Fruit fly (Drosophila melanogaster) whole organism, adult: ENCODE results near the gene CG33128.

Experiments
- CG11617 ChIP-seq: fragments of 200-800 bp; sonication (Bioruptor generic); optimal IDR thresholded peaks from 2 replicates; lab custom pipeline; 2017; ENCODE audit warnings: mild to moderate bottlenecking, missing biosample characterization, missing genetic modification reagents, missing genetic modification characterization
- CG12768 ChIP-seq: fragments of 200-800 bp; sonication (Bioruptor generic); optimal IDR thresholded peaks from 2 replicates; lab custom pipeline; 2017; ENCODE audit warnings: missing biosample characterization, missing genetic modification characterization, mild to moderate bottlenecking, moderate library complexity, missing genetic modification reagents
- CG14711 ChIP-seq: fragments of 200-800 bp; sonication (Bioruptor generic); optimal IDR thresholded peaks from 2 replicates; lab custom pipeline; 2018; ENCODE audit warnings: missing biosample characterization, mild to moderate bottlenecking, missing genetic modification characterization, moderate library complexity
- CG1620 ChIP-seq: fragments of 200-800 bp; sonication (Bioruptor generic); optimal IDR thresholded peaks from 2 replicates; lab custom pipeline; 2016; ENCODE audit warnings: missing biosample characterization, missing genetic modification characterization
- CG33017 ChIP-seq: fragments of 200-800 bp; sonication (Bioruptor generic); optimal IDR thresholded peaks from 2 replicates; lab custom pipeline; 2018; ENCODE audit warnings: missing biosample characterization, mild to moderate bottlenecking, missing genetic modification characterization, moderate library complexity
- CG5204 ChIP-seq: fragments of 200-800 bp; sonication (Bioruptor generic); optimal IDR thresholded peaks from 2 replicates; lab custom pipeline; 2016; ENCODE audit warnings: missing biosample characterization, missing genetic modification characterization
- CG7045 ChIP-seq: fragments of 200-800 bp; sonication (Bioruptor generic); optimal IDR thresholded peaks from 2 replicates; lab custom pipeline; 2017; ENCODE audit warnings: missing biosample characterization, mild to moderate bottlenecking, missing genetic modification characterization
- CG7101 ChIP-seq: fragments of 200-800 bp; sonication (Bioruptor generic); optimal IDR thresholded peaks from 2 replicates; lab custom pipeline; 2018; ENCODE audit warnings: missing biosample characterization, mild to moderate bottlenecking, missing genetic modification characterization, moderate library complexity
- Clk ChIP-seq: fragments of 200-800 bp; sonication (Bioruptor generic); optimal IDR thresholded peaks from 2 replicates; lab custom pipeline; 2017; ENCODE audit warnings: missing biosample characterization, missing genetic modification characterization
- Crg-1 ChIP-seq: fragments of 200-800 bp; sonication (Bioruptor generic); optimal IDR thresholded peaks from 2 replicates; lab custom pipeline; 2016; ENCODE audit warnings: missing biosample characterization, missing genetic modification characterization
- Hr96 ChIP-seq: fragments of 200-800 bp; sonication (Bioruptor generic); optimal IDR thresholded peaks from 2 replicates; lab custom pipeline; 2016; ENCODE audit warnings: missing biosample characterization, missing genetic modification characterization
- Mnt ChIP-seq: fragments of 200-800 bp; sonication (Bioruptor generic); optimal IDR thresholded peaks from 2 replicates; lab custom pipeline; 2016; ENCODE audit warnings: missing biosample characterization, mild to moderate bottlenecking, missing genetic modification characterization
- bab1 ChIP-seq: fragments of 200-800 bp; sonication (Bioruptor generic); optimal IDR thresholded peaks from 3 replicates; lab custom pipeline; 2019; ENCODE audit warnings: missing biosample characterization, mild to moderate bottlenecking, missing genetic modification characterization, moderate library complexity
- cic ChIP-seq: fragments of 200-800 bp; sonication (Bioruptor generic); optimal IDR thresholded peaks from 2 replicates; lab custom pipeline; 2017; ENCODE audit warnings: missing biosample characterization, mild to moderate bottlenecking, missing genetic modification characterization, moderate library complexity
- cnc ChIP-seq, 2 experiments: fragments of >200 bp; optimal IDR thresholded peaks; 2 replicates each; lab custom pipeline; 2017
- kay ChIP-seq: fragments of 200-800 bp; sonication (Bioruptor generic); peaks from one replicate; lab custom pipeline; 2016; ENCODE audit warnings: missing biosample characterization, missing genetic modification characterization, borderline replicate concordance
- ovo ChIP-seq: fragments of 200-800 bp; sonication (Bioruptor generic); optimal IDR thresholded peaks from 2 replicates; lab custom pipeline; 2016; ENCODE audit warnings: missing biosample characterization, missing genetic modification characterization
- pad ChIP-seq: fragments of 200-800 bp; sonication (Bioruptor generic); optimal IDR thresholded peaks from 3 replicates; lab custom pipeline; 2017; ENCODE audit warnings: missing biosample characterization, missing genetic modification characterization, mild to moderate bottlenecking, moderate library complexity, missing genetic modification reagents
- tj ChIP-seq: fragments of 200-800 bp; sonication (Bioruptor generic); optimal IDR thresholded peaks from 3 replicates; lab custom pipeline; 2017; ENCODE audit warnings: missing biosample characterization, mild to moderate bottlenecking, missing genetic modification characterization, moderate library complexity
- toe ChIP-seq: fragments of 200-800 bp; sonication (Bioruptor generic); optimal IDR thresholded peaks from 2 replicates; lab custom pipeline; 2016; ENCODE audit warnings: missing biosample characterization, missing genetic modification characterization

CG33128 gene

DNA sequence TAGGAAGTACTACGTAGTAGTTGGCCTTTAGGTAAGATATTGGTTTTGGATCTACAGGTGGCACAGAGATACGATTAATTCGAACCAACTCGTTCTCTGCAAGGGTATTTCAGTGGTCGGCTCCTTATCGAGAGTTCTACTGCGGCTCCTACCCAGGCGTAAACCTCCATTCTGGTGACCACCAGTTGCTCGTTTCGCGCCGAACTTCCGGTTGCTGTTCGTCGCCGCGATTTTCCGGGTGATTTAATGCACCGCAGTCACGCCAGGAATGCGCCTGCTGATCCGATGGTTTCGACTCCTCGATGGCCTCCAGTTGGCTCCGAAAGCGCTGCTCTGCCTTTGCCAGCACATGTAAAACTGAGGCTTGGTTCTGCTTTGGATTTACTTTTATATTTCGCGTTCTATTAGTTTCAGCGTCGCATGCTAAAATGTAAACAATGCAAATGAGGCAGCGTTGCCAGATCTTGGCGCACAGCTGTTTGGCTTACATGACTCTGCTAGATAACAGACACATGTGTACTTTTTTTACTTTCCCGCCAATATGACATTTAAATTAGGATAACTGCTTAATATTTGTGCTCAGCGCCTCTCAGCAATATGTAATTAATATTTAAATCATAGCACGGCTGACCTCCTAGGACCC is 8.7 kb downstream of the CG33128 start, which contains the start of gene CG7420:
Gene CG7420 (minus strand): TSS at position 446 of the 643 bp plus-strand sequence.
- TF ChIP-seq pad (no peak), bab1 (GFP tag; lab: Kevin White, UChicago) (peak; percentile 2), Crg-1 (GFP tag; lab: Kevin White, UChicago) (no peak), toe (GFP tag; lab: Kevin White, UChicago) (no peak), cic (GFP tag; lab: Kevin White, UChicago) (no peak), Mnt (GFP tag; lab: Kevin White, UChicago) (peak; percentile 17)

DNA sequence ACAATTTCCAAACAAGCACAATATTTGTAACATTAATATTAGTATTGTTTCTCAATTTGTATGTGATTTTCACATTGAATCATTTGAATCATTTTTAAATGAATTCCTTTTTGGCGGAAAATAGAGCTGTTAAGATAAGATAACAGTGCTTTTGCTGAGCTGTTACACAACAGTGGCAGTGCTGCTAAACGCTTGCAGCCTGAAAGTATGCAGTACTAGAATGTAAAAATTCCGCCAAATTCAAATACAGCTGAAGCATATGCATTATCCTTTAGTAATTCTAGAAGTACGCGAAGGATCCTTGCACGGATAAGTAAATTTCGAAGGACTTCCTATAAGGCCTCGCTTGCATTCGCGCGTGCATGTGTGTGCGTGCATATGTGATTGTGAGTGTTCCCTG is 10.4 kb downstream of the CG33128 start:
- TF ChIP-seq CG11617 (GFP tag; lab: Kevin White, UChicago) (no peak), bab1 (GFP tag; lab: Kevin White, UChicago) (no peak), pad (no peak), tj (GFP tag; lab: Kevin White, UChicago) (no peak), ovo (GFP tag; lab: Kevin White, UChicago) (no peak), Clk (GFP tag; lab: Kevin White, UChicago) (no peak), cnc (optimal IDR thresholded peaks at IDR 0.05; lab: Kevin White, UChicago) (no peak), CG14711 (tag; lab: Kevin White, UChicago) (no peak), Hr96 (no peak), CG7101 (tag; lab: Kevin White, UChicago) (no peak), cic (GFP tag; lab: Kevin White, UChicago) (no peak), Mnt (GFP tag; lab: Kevin White, UChicago) (no peak), CG5204 (GFP tag; lab: Kevin White, UChicago) (no peak), toe (GFP tag; lab: Kevin White, UChicago) (no peak), CG12768 (GFP tag; lab: Kevin White, UChicago) (no peak), Crg-1 (GFP tag; lab: Kevin White, UChicago) (no peak), CG7045 (GFP tag; lab: Kevin White, UChicago) (no peak)

DNA sequence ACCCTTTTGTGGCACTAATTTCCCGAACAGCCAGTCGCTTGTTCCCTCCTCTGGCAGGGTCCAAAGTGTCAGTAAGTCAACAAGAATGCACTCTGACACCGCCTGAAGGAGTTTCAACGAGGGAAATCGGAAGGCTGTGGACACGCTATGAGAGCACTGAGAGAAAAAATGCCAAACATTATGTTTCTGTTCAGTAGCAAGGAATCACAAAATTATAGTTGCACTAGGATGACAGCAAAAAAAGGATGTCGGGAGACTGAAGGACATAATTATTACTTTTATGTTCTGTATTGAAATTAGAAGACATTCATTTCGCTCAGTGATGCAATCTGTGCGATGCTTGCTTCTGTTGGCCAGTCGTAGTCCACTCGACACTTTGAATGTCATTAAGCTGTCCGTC is 15.9 kb downstream of the CG33128 start:
- no peak for TF ChIP-seq tj (GFP tag; lab: Kevin White, UChicago)
- no peak for TF ChIP-seq Mnt (GFP tag; lab: Kevin White, UChicago)
- no peak for TF ChIP-seq CG5204 (GFP tag; lab: Kevin White, UChicago)
- no peak for TF ChIP-seq ovo (GFP tag; lab: Kevin White, UChicago)
- TF ChIP-seq CG7101 (tag; lab: Kevin White, UChicago) = no peak

DNA sequence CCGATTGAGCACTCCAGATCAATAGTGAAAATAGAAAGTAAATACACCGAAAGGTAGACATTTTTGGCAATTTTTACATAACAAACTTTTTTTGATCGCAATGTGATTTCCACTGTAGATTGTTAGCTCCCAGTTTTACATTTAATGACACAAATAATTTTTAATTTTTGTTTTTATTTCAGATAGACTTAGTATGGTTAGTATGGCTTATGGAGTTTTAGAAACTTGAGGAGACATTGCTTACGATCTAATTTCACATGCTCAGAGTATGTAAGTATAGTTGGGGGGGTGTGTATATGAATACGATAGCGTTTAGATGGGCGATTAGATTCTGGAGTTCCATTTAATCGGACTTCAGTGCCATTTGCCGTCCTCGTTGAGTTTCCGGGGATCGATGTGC is 23.5 kb downstream of the CG33128 start, which contains the start of gene CG18132:
Gene CG18132 (minus strand): TSS at position 101 of the 400 bp plus-strand sequence.
- TF ChIP-seq bab1 (GFP tag; lab: Kevin White, UChicago) (no peak), cnc (optimal IDR thresholded peaks at IDR 0.05; lab: Kevin White, UChicago) (no peak), ovo (GFP tag; lab: Kevin White, UChicago) (no peak), Hr96 (no peak), CG14711 (tag; lab: Kevin White, UChicago) (no peak), CG7101 (tag; lab: Kevin White, UChicago) (no peak), CG11617 (GFP tag; lab: Kevin White, UChicago) (no peak), cic (GFP tag; lab: Kevin White, UChicago) (no peak), Crg-1 (GFP tag; lab: Kevin White, UChicago) (no peak), tj (GFP tag; lab: Kevin White, UChicago) (no peak), toe (GFP tag; lab: Kevin White, UChicago) (no peak), CG12768 (GFP tag; lab: Kevin White, UChicago) (no peak), CG33017 (no peak), CG7045 (GFP tag; lab: Kevin White, UChicago) (no peak)

DNA sequence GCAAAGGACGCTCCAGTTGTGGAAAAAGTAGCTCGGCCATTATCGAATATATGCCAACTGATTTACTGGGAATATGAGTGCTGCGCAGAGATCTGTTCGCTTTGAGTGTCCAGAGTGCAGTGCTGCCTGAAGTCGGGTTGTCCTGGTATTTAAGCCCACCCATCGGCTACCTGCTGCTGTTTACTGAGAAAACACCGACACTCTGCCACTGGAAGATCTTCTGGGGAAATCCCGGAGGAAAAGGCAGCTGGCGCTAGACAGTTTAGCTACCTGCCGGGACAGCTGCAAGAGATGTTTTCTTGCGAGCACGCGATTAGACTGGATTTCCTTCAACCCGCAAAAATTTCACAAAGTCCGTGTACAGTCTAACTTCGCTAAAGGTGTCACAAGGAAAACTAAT is 24.2 kb downstream of the CG33128 start, which contains the start of gene halo:
Gene halo (minus strand): TSS at position 127 of the 400 bp plus-strand sequence.
- TF ChIP-seq Mnt (GFP tag; lab: Kevin White, UChicago) (no peak), pad (no peak), bab1 (GFP tag; lab: Kevin White, UChicago) (no peak), Hr96 (no peak), Clk (GFP tag; lab: Kevin White, UChicago) (no peak), cic (GFP tag; lab: Kevin White, UChicago) (no peak), CG14711 (tag; lab: Kevin White, UChicago) (no peak), CG7045 (GFP tag; lab: Kevin White, UChicago) (no peak)

DNA sequence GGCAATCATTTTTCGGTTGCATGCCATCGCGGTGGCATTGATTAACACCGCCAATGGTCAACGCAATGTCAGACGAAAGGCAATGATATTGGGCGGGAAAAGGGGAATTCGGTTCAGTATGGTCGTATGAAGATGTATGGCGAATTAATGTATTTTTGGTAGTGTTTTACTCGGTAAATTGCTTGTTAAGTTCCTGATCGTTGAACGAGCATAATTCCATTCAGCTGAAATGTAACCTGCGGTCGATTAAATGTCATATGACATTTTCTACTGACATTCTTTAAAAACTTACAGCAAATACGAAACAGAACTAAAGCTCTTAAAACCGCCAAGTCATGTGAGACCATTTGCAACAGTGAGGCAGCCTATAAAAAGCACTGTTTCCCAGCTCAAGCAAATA is 26.3 kb downstream of the CG33128 start, which contains the start of gene Or22a:
Gene Or22a (plus strand): TSS at position 301 of the 400 bp plus-strand sequence.
- no peak for TF ChIP-seq CG14711 (tag; lab: Kevin White, UChicago)
- no peak for TF ChIP-seq Mnt (GFP tag; lab: Kevin White, UChicago)

DNA sequence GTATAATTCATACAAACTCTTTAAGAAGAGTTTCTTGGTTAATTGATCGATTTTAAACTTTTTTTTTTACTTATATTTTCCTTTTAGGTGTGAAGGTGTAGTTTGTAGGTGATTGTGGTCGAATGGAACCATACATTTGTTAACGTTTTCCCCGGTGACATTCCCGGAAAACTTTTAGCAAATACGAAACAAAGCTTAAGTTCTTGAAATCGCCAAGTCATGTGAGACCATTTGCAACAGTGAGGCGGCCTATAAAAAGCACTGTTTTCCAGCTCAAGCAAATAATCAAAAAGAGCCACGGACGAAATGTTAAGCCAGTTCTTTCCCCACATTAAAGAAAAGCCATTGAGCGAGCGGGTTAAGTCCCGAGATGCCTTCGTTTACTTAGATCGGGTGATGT is 28.5 kb downstream of the CG33128 start, which contains the start of gene Or22b:
Gene Or22b (plus strand): TSS at position 301 of the 400 bp plus-strand sequence.
- TF ChIP-seq CG5204 (GFP tag; lab: Kevin White, UChicago) (no peak), kay (no peak), Clk (GFP tag; lab: Kevin White, UChicago) (no peak), Crg-1 (GFP tag; lab: Kevin White, UChicago) (no peak), bab1 (GFP tag; lab: Kevin White, UChicago) (no peak), CG14711 (tag; lab: Kevin White, UChicago) (no peak), CG7101 (tag; lab: Kevin White, UChicago) (no peak), CG7045 (GFP tag; lab: Kevin White, UChicago) (no peak), CG33017 (no peak), pad (no peak), ovo (GFP tag; lab: Kevin White, UChicago) (no peak), CG1620 (GFP tag; lab: Kevin White, UChicago) (no peak), tj (GFP tag; lab: Kevin White, UChicago) (no peak), toe (GFP tag; lab: Kevin White, UChicago) (no peak), Hr96 (no peak), CG11617 (GFP tag; lab: Kevin White, UChicago) (no peak)
